Worm (Caenorhabditis elegans): ENCODE results near the gene srh-185.
"Not testable (repeated sequence)": the region's sequence is repeated elsewhere in the genome, so short reads cannot be mapped to it uniquely, and the experiment has no call there.

The srh-185 gene

DNA sequence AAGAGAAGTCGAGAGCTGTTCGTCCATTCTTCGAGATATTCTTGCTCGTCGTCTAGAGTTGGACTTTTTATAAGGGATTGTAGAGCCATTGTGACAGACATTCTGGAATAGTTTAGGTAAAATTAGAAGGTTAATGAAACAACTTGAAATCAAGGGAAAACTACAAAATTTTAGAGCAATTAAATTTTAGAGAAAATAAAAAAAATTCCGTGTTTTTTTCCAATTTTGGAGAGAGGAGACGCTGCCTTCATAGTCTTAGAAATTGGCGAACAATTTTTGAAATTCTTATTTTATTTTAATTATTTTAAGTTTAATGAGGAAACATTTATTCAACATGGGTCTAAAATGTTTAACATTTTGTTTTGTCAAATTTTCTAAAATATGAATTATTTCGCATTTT lies 5.5 kb downstream of the srh-185 start, which contains the start of gene C50H11.13:
TSS of gene C50H11.13 (minus strand) at position 101 of the 400 bp plus-strand sequence.
- no peak for TF ChIP-seq unc-62 (GFP tag; optimal IDR thresholded peaks at IDR 0.05)

ce11 chrV:3080792-3081191 lies 14.8 kb downstream of the srh-185 start, which contains the start of gene srt-5:
TSS of gene srt-5 (minus strand) at chrV:3080892.
- no peak for TF ChIP-seq unc-62 (GFP tag; optimal IDR thresholded peaks at IDR 0.05)

DNA sequence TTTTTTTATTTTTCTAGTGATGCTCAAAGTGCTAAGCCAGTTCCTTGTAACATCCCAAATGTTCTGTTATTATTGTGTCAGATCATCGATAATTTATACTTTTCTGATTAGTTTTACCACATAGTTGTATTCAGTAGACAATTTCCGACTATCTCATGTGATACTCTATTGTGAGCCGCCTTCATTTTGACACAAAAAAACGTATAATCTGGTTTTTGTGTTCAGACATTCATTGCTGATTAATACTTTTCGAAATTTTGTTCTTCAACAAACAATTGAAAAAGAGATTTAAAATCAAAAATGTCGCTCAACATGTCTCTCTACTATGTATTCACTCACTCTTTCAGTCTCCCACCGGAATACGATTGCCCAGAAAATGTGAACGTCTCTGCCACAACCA lies 15.4 kb downstream of the srh-185 start, which contains the start of gene srt-7:
TSS of gene srt-7 (plus strand) at position 301 of the 400 bp plus-strand sequence.
- TF ChIP-seq unc-62 (GFP tag; optimal IDR thresholded peaks at IDR 0.05): no peak

DNA sequence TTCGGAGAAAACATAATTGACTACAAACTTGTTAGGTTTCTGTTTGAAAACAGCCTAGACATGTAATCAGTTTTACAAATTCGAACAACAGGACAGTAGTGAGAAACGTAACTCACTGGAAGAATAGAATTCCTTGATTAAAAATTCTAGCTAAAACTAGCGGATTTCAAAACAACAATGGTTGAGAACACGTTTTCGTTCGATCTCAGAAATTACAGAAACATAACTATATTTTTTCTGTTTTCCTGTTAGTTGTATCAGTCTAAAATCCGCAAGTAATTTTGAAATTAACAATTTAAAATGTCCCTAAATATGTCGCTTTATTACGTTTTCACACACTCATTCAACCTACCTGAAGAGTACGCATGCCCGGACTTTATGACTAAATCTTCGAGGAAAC lies 20.2 kb downstream of the srh-185 start, which contains the start of gene srt-8:
TSS of gene srt-8 (plus strand) at position 301 of the 400 bp plus-strand sequence.
- no peak for TF ChIP-seq unc-62 (GFP tag; optimal IDR thresholded peaks at IDR 0.05)

ce11 chrV:3088768-3089167 lies 22.7 kb downstream of the srh-185 start, which contains the start of gene acs-21:
TSS of gene acs-21 (plus strand) at chrV:3089068.
- no peak for TF ChIP-seq unc-62 (GFP tag; optimal IDR thresholded peaks at IDR 0.05)

- TF ChIP-seq unc-62 (GFP tag; optimal IDR thresholded peaks at IDR 0.05): no peak
Observed at ce11 chrV:3094351-3094750, 28.3 kb downstream of the srh-185 start, which contains the start of gene cyp-33C9. TSS of gene cyp-33C9 (minus strand) at chrV:3094561.

DNA sequence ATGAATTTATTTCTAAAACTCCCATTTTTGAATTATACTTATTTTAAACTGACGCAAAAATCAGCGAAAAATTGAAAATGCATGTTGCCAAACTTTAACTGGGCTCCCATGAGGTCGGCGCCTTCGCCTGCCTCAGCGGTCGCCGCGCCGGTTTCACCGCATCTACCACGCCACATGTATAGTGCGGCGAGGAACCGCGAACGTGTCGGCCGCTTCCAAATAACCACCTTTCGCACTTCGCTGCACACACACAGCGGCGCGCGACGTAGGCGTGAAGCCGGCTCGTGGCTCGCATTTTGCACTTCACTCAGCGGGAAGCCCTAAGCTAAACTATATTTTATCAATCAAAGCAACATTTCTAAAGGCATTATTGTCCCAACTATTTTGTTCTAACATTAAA lies 34.5 kb downstream of the srh-185 start:
- TF ChIP-seq unc-62 (GFP tag; optimal IDR thresholded peaks at IDR 0.05): no peak

DNA sequence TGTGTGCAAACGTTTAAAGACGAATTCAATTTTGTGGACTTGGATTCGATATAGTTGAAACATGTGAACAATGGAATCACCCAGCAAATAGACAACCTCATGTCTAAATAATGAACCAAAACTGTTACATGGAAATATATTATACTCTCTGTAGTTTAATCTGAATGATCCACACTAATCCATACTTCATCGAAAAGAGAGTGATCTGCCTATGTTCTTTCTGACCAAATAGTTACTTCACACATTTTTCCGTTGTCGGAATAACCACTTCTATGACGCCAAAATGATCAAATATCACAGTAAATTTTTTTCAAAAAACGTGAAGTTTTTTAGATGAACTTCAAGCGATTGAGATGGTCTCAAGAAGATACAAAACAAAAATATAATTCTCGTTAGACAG lies 36.0 kb downstream of the srh-185 start, which contains the start of gene Y73C8C.4:
TSS of gene Y73C8C.4 (minus strand) at position 101 of the 400 bp plus-strand sequence.
- TF ChIP-seq unc-62 (GFP tag; optimal IDR thresholded peaks at IDR 0.05): not testable (repeated sequence)

DNA sequence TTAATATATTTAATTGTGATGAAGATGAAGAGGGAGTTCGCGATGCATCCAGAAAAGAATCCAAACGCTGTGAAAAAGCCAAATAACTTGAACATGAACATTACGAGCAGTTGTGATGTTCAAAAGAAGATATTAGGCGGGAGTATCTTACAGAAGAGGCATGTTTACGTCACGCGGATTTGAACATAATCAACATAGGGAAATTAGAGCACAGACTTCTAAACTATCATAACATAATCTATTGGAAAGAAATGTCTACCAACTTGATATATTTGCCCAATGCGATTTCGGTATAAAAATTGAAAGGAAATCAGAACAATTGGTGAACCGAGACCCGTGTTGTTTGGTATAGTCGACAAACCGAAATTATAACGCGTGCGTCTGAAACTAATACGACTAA lies 38.1 kb downstream of the srh-185 start, which contains the start of gene str-66:
TSS of gene str-66 (minus strand) at position 101 of the 400 bp plus-strand sequence.
- no peak for TF ChIP-seq unc-62 (GFP tag; optimal IDR thresholded peaks at IDR 0.05)

DNA sequence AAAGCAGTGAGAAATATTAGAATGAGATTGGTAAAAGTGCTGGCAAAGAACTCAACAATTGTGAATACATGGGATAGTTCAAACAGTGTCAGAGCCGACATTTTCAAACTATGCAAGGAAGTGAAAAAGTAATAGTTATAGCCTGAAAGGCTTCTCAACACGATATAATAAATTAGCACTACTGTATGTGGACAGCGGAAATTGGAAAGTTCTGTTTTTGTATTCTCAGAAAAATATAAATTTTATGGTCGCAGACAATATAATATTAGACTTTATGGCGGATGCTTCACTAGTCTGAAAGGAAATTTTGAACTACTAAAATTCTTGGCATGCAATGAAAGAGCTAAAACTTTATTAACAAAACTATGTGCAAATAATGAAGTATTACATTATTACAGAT lies 39.8 kb downstream of the srh-185 start, which contains the start of gene str-69:
TSS of gene str-69 (minus strand) at position 101 of the 400 bp plus-strand sequence.
- TF ChIP-seq unc-62 (GFP tag; optimal IDR thresholded peaks at IDR 0.05): no peak

DNA sequence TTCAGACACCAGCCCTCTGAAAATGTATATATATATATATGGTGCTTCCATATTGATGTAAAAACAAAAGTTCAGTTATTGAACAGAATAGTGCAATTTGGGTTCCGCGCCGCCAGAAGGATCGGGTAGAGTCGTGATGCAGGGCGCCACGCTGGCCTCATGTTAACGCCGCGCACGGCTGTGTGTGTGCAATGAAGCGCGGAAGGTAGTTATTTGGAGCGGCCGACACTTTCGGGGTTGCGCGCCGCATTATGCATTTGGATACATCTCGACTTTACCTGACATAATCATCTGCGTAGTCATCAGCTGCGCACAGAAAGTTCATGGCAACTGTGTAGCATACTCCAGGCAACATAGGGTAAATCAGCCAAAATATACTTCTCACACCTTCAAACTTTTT lies 40.8 kb downstream of the srh-185 start:
- TF ChIP-seq unc-62 (GFP tag; optimal IDR thresholded peaks at IDR 0.05): no peak

ce11 chrV:3107450-3107849 lies 41.4 kb downstream of the srh-185 start, which contains the start of gene str-68:
TSS of gene str-68 (minus strand) at chrV:3107550.
- no peak for TF ChIP-seq unc-62 (GFP tag; optimal IDR thresholded peaks at IDR 0.05)

- no peak for TF ChIP-seq unc-62 (GFP tag; optimal IDR thresholded peaks at IDR 0.05)
Observed at ce11 chrV:3112198-3112597, 46.2 kb downstream of the srh-185 start.

DNA sequence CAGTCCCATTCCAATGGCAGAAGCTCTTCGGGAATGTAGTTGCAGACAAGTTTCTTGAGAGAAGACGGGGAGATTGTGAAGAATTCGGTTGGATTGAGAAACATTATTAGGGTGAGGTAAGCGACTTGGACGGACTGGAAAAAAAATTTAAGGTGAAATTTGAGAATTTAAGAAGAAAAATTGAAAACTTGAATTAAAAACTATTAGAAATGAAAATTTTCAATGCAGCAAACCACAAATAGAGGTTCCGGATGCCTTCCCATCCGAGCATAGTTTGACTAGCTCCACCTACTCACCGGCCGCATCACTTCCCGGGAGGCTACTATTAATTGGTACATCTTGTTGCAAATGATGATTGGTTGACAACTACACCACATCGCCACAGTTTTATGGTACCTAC lies 47.7 kb downstream of the srh-185 start, which contains the start of gene Y73C8C.8:
TSS of gene Y73C8C.8 (minus strand) at position 101 of the 400 bp plus-strand sequence.
- no peak for TF ChIP-seq unc-62 (GFP tag; optimal IDR thresholded peaks at IDR 0.05)

DNA sequence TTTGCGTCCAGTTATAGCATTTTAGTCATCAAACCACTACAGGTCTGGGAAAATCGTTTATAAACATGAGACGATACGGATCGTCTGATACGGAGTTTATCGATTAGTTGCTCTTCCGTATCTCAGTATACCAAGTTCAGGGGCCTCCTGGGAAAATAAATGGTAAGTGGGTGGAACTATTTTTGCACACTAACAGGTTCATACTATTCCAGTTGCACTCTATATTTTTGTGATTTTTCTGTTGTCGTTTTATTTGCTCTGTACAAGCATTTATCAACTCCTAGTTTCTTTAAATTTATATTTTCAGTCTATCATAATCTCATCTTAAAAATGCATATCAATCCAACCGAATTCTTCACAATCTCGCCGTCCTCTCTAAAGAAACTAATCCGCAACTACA lies 48.9 kb downstream of the srh-185 start, which contains the start of gene Y73C8C.3:
TSS of gene Y73C8C.3 (plus strand) at position 301 of the 400 bp plus-strand sequence.
- TF ChIP-seq unc-62 (GFP tag; optimal IDR thresholded peaks at IDR 0.05): no peak
